1 worm cellular context compared by ENCODE assay signal in the genomic region with DNA sequence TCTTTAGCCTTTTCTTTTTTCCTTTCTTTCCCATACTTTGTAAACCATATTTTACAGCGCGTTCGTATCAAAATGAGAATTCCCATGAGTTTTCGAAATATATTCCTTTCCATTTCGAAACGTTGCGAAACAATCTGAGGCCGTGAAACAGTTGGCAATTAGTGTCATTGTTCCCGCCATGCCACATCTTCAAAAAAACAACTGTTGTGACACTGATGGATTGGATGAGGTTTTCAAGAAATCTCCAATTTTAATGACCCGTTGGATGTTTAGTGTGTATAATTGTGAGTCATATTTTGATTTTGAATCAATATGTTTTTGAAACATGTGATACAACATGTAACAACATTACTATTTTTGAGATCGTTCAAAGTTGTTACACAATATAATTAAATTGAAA.
TF ChIP-seq lines count a peak whose summit lies in the region.

No protein-coding gene starts in this region.

TF ChIP-seq in whole organism, L1 larva, 84 proteins besides CTCF, POLR2A, EP300 and RAD21 (continued from another document):
- TF ChIP-seq lir-3 (tag; optimal IDR thresholded peaks at IDR 0.05; lab: Kevin White, UChicago; ENCODE audit: poor library complexity) (no peak), pax-3 (tag; optimal IDR thresholded peaks at IDR 0.05; lab: Kevin White, UChicago) (no peak), pag-3 (tag; optimal IDR thresholded peaks at IDR 0.05; lab: Kevin White, UChicago; ENCODE audit: borderline replicate concordance, insufficient read depth) (peak; percentile 56), ces-1 (GFP tag; optimal IDR thresholded peaks at IDR 0.05; lab: Kevin White, UChicago) (no peak), ama-1 (optimal IDR thresholded peaks at IDR 0.05; lab: Kevin White, UChicago) (no peak), rnt-1 (tag; optimal IDR thresholded peaks at IDR 0.05; lab: Kevin White, UChicago) (peak; percentile 78), nhr-19 (GFP tag; conservative IDR thresholded peaks at IDR 0.05; lab: Robert Waterston, UW) (0 out of 2 replicates have a peak, but pooled peaks have one; percentile 11), isw-1 (GFP tag; IDR thresholded peaks at IDR 0.05; lab: Robert Waterston, UW) (no peak), skn-1 (tag; optimal IDR thresholded peaks at IDR 0.05; lab: Kevin White, UChicago) (no peak), hlh-17 (GFP tag; optimal IDR thresholded peaks at IDR 0.05; lab: Kevin White, UChicago; ENCODE audit: borderline replicate concordance) (no peak), C16A3.4 (tag; optimal IDR thresholded peaks at IDR 0.05; lab: Kevin White, UChicago) (no peak), pqm-1 (tag; optimal IDR thresholded peaks at IDR 0.05; lab: Kevin White, UChicago) (no peak), snu-23 (GFP tag; optimal IDR thresholded peaks at IDR 0.05; lab: Kevin White, UChicago) (peak; percentile 10), lin-14 (GFP tag; optimal IDR thresholded peaks at IDR 0.05; lab: Kevin White, UChicago) (peak; percentile 63)
